Worm (Caenorhabditis elegans): Measurements from ENCODE around the gene F46C3.7.

F46C3.7 gene

DNA sequence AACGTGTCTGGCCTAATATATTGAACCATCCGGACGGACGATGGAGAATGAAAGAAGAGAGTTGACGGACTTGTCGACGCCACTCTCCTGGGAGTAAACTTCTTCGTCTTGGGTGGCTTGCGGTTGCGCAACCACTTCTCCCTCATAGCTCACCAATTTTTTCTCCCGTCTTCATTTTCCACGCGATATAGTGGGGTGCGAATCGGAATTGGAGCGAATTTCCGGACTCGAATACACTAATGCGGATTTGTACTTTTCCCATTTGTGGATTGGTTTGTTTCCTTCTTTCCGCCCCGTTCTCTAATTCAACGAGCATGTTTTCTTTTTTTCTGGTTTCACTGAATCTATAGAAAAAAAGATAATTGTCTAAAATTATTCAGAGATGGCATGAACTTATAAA lies 35.9 kb downstream of the F46C3.7 start:
- TF ChIP-seq dpl-1 (GFP tag; optimal IDR thresholded peaks at IDR 0.05) (no peak), lin-14 (GFP tag; optimal IDR thresholded peaks at IDR 0.05) (peak; percentile 88), aly-2 (tag; optimal IDR thresholded peaks at IDR 0.05) (no peak), F16B12.6 (tag; optimal IDR thresholded peaks at IDR 0.05) (no peak)

DNA sequence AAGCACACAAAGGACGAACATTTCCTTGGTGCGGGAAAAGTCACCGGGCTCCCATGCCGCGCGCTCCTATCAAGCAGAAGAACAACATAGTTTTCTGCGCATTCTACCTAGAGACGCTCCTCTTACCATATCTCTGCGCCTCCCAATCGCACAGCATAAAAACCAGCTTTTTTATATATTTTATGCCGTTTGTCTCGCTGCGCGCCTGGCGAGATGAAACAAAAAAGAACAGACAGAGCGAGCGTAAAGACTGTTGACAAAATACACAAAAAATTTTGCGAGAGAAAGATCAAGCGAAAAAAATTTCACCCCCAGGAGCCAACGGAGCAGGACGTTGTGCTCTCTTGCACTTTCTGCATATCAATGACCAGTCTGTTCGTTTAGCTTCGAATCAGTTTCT lies 37.9 kb downstream of the F46C3.7 start:
- TF ChIP-seq grh-1 (GFP tag; IDR thresholded peaks at IDR 0.05) (0 out of 2 replicates have a peak, but pooled peaks have one; percentile 7), ces-1 (GFP tag; optimal IDR thresholded peaks at IDR 0.05) (no peak), lin-14 (GFP tag; optimal IDR thresholded peaks at IDR 0.05) (peak; percentile 82)

DNA sequence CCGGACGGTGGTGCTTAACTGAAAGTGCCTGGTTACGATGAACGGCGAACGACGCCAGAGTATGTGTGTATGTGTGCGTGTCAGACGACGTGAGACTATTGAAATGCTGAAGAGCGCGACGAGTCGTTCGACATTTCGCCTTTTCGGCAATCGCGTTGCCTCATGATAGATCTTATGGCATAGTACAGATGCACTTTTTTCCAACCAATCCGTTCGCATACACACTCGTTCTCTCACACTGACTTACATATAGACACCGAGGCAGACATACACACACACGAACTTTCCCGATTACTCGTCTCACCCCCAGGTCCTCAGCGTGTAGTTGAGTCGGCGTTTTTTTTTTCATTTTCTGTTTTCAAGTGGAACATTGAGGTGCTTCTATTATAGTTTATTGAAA lies 38.9 kb downstream of the F46C3.7 start:
- TF ChIP-seq lin-14 (GFP tag; optimal IDR thresholded peaks at IDR 0.05) (peak; percentile 48), lin-13 (GFP tag; optimal IDR thresholded peaks at IDR 0.05) (no peak), mep-1 (tag; optimal IDR thresholded peaks at IDR 0.05) (peak; percentile 2), mdl-1 (tag; optimal IDR thresholded peaks at IDR 0.05) (peak in 1 of 2 experiments; percentile 6)

DNA sequence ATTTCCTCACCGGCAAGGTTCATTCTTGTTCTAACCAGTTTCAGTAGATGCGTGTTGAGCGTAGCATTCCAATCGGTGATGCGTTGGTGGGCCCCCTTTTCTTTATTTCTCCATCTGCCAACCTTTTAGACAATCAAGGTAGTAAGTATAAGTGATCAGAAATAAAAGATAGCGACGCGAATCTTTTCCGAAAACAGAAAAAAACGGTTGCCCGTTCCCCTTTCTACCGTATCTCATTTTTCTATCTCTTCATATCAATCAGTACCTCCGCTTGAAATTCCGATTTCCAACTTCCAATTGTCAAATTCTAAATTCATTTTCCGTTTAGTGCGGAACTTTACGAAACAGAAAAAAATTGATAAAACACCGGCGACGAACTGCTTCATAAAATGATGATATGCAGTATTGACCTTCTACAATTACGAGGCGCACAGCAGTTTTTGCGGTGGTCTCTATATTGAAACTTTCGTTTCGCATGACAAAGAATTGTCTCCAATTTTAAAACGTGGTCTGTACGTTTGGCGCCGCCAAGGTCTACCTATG lies 39.6 kb downstream of the F46C3.7 start:
- TF ChIP-seq swsn-7 (tag; optimal IDR thresholded peaks at IDR 0.05) (no peak), lin-15B (tag; optimal IDR thresholded peaks at IDR 0.05) (no peak), lin-14 (GFP tag; optimal IDR thresholded peaks at IDR 0.05) (peak; percentile 90), hpl-2 (GFP tag; optimal IDR thresholded peaks at IDR 0.05) (no peak), ceh-90 (tag; optimal IDR thresholded peaks at IDR 0.05) (no peak), lin-35 (GFP tag; optimal IDR thresholded peaks at IDR 0.05) (peak in 1 of 2 experiments; percentile 9), unc-130 (tag; optimal IDR thresholded peaks at IDR 0.05) (no peak), nhr-11 (tag; optimal IDR thresholded peaks at IDR 0.05) (no peak), ztf-4 (tag; optimal IDR thresholded peaks at IDR 0.05) (no peak), jun-1 (tag; optimal IDR thresholded peaks at IDR 0.05) (no peak), blmp-1 (tag; optimal IDR thresholded peaks at IDR 0.05) (peak; percentile 44), aly-2 (tag; optimal IDR thresholded peaks at IDR 0.05) (no peak), nhr-12 (tag; optimal IDR thresholded peaks at IDR 0.05) (no peak), unc-62 (GFP tag; optimal IDR thresholded peaks at IDR 0.05) (no peak), elt-2 (tag; optimal IDR thresholded peaks at IDR 0.05) (no peak), dsc-1 (tag; optimal IDR thresholded peaks at IDR 0.05) (no peak), efl-1 (optimal IDR thresholded peaks at IDR 0.05) (no peak), efl-1 (GFP tag; optimal IDR thresholded peaks at IDR 0.05 in 1 of 2) (no peak), lin-13 (GFP tag; optimal IDR thresholded peaks at IDR 0.05) (no peak), ceh-82 (tag; optimal IDR thresholded peaks at IDR 0.05) (no peak), ces-1 (GFP tag; optimal IDR thresholded peaks at IDR 0.05) (no peak), skn-1 (tag; optimal IDR thresholded peaks at IDR 0.05) (peak; percentile 38), mdl-1 (tag; optimal IDR thresholded peaks at IDR 0.05) (no peak), Y116A8C.19 (tag; optimal IDR thresholded peaks at IDR 0.05; ENCODE audit: borderline replicate concordance) (no peak), nhr-71 (tag; optimal IDR thresholded peaks at IDR 0.05) (no peak), unc-86 (tag; optimal IDR thresholded peaks at IDR 0.05) (no peak), ceh-88 (GFP tag; IDR thresholded peaks at IDR 0.05) (no peak), mep-1 (tag; optimal IDR thresholded peaks at IDR 0.05) (peak; percentile 9), hlh-4 (tag; optimal IDR thresholded peaks at IDR 0.05) (no peak), nhr-85 (tag) (peak; percentile 55), sptf-1 (tag; optimal IDR thresholded peaks at IDR 0.05) (no peak), dpl-1 (GFP tag; optimal IDR thresholded peaks at IDR 0.05) (no peak), elt-3 (tag; optimal IDR thresholded peaks at IDR 0.05) (peak in 1 of 6 experiments; percentile 73), sup-37 (GFP tag; optimal IDR thresholded peaks at IDR 0.05) (no peak), irx-1 (tag; optimal IDR thresholded peaks at IDR 0.05) (no peak), nhr-76 (tag; optimal IDR thresholded peaks at IDR 0.05) (no peak), hlh-17 (GFP tag; optimal IDR thresholded peaks at IDR 0.05; ENCODE audit: borderline replicate concordance) (no peak), lsy-2 (tag; optimal IDR thresholded peaks at IDR 0.05) (no peak), C34B4.2 (tag; optimal IDR thresholded peaks at IDR 0.05) (no peak), egl-27 (tag; optimal IDR thresholded peaks at IDR 0.05) (no peak)

Measured in whole organism, L1 larva.